Worm (Caenorhabditis elegans) whole organism, young adult: ENCODE measurements around the gene C28G1.6.

ENCODE experiments used
- F55B11.4 ChIP-seq: sonication (generic microtip); optimal IDR thresholded peaks from 2 replicates; lab custom pipeline; 2016; ENCODE audit warnings: missing compliant biosample characterization, missing genetic modification characterization, borderline replicate concordance; ENCODE audit not compliant: insufficient read depth
- T26A5.8 ChIP-seq: sonication (generic microtip); optimal IDR thresholded peaks from 2 replicates; lab custom pipeline; 2016; ENCODE audit warnings: missing genetic modification characterization, missing compliant biosample characterization
- Y53F4B.3 ChIP-seq: fragments of 200-800 bp; sonication (Bioruptor generic); IDR thresholded peaks from 2 replicates; pipeline ENCODE4 v1.3.6; 2022; ENCODE audit warnings: missing genetic modification reagents, missing genetic modification characterization, missing compliant biosample characterization
- bed-1 ChIP-seq: fragments of 200-800 bp; sonication (Bioruptor generic); IDR thresholded peaks from 2 replicates; pipeline ENCODE4 v1.3.6; 2022; ENCODE audit warnings: missing genetic modification reagents, missing genetic modification characterization, missing compliant biosample characterization
- ekl-4 ChIP-seq: fragments of 200-800 bp; sonication (Bioruptor generic); IDR thresholded peaks from 2 replicates; pipeline ENCODE4 v1.3.6; 2022; ENCODE audit warnings: missing genetic modification reagents, missing genetic modification characterization, missing compliant biosample characterization
- xnd-1 ChIP-seq: sonication (generic microtip); optimal IDR thresholded peaks from 2 replicates; lab custom pipeline; 2016; ENCODE audit warnings: missing genotype, missing genetic modification reagents, missing genetic modification characterization, missing compliant biosample characterization
- zfh-2 ChIP-seq: fragments of 200-800 bp; sonication (Bioruptor generic); conservative IDR thresholded peaks from 2 replicates; pipeline ENCODE4 v1.3.6; 2022; ENCODE audit warnings: missing genetic modification reagents, missing genetic modification characterization, missing compliant biosample characterization

DNA sequence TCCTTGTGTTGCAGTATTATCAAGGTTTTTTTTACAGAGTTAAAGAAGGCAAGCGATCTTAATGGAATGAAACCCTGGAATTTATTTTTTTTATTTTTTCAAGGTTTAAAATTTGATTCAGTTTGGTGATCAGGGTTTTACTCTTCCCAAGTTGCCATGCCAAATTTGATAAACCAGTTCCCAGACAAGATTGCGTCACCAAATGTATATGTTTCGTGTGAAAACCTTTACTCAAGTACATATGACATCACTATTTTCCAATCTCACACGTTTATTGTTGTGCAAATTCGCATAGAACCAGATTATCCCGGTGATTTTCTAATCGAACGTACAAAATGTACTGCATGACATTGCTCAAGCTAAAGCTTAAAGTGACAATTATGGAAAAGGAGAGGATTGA is 47.6 kb upstream of the C28G1.6 start:
- no peak for TF ChIP-seq Y53F4B.3 (GFP tag; lab: Robert Waterston, UW)
- TF ChIP-seq zfh-2 = no peak
- no peak for TF ChIP-seq T26A5.8
- TF ChIP-seq bed-1 (GFP tag; lab: Robert Waterston, UW) = no peak
- TF ChIP-seq F55B11.4 (tag; lab: Kevin White, UChicago) = no peak
- no peak for TF ChIP-seq xnd-1 (tag; lab: Kevin White, UChicago)
- no peak for TF ChIP-seq ekl-4
